Worm (Caenorhabditis elegans) whole organism, early embryonic: ENCODE results near the gene Y54F10BM.13.

ENCODE experiments used
- B0310.2 ChIP-seq: sonication (generic microtip); optimal IDR thresholded peaks from 2 replicates; lab custom pipeline; 2016; ENCODE audit warnings: mild to moderate bottlenecking, missing genetic modification characterization, missing compliant biosample characterization
- aly-1 ChIP-seq: sonication (generic microtip); optimal IDR thresholded peaks from 2 replicates; lab custom pipeline; 2016; ENCODE audit warnings: missing genetic modification characterization, missing compliant biosample characterization
- ama-1 ChIP-seq: fragments of 150-350 bp; optimal IDR thresholded peaks from 2 replicates; lab custom pipeline; 2014
- ceh-13 ChIP-seq: fragments of 200-800 bp; sonication (Bioruptor generic); optimal IDR thresholded peaks from 2 replicates; lab custom pipeline; 2018; ENCODE audit warnings: mild to moderate bottlenecking, missing genetic modification characterization, missing compliant biosample characterization
- ets-7 ChIP-seq: sonication (generic microtip); optimal IDR thresholded peaks from 2 replicates; lab custom pipeline; 2016; ENCODE audit warnings: missing genotype, missing genetic modification characterization, missing compliant biosample characterization
- flt-1 ChIP-seq: fragments of 200-800 bp; sonication (Bioruptor generic); IDR thresholded peaks from 2 replicates; pipeline ENCODE4 v1.3.6; 2022; ENCODE audit warnings: missing genetic modification characterization, missing compliant biosample characterization
- hmbx-1 ChIP-seq: sonication (generic microtip); optimal IDR thresholded peaks from 2 replicates; lab custom pipeline; 2016; ENCODE audit warnings: mild to moderate bottlenecking, missing genetic modification characterization, missing compliant biosample characterization
- pes-1 ChIP-seq: fragments of 200-800 bp; sonication (Bioruptor generic); IDR thresholded peaks from 2 replicates; pipeline ENCODE4 v1.3.6; 2022; ENCODE audit warnings: missing genetic modification reagents, missing genetic modification characterization, missing compliant biosample characterization
- scrt-1 ChIP-seq: fragments of 200-800 bp; sonication (Bioruptor generic); IDR thresholded peaks from 2 replicates; pipeline ENCODE4 v1.3.6; 2022; ENCODE audit warnings: missing genetic modification characterization, missing compliant biosample characterization
- tbx-11 ChIP-seq: fragments of 200-800 bp; sonication (Bioruptor generic); IDR thresholded peaks from 2 replicates; pipeline ENCODE4 v1.3.6; 2022; ENCODE audit warnings: missing genetic modification characterization, missing compliant biosample characterization
- tbx-37 ChIP-seq: fragments of 200-800 bp; sonication (Bioruptor generic); conservative IDR thresholded peaks from 2 replicates; pipeline ENCODE4 v1.3.6; 2022; ENCODE audit warnings: missing genetic modification reagents, missing genetic modification characterization, missing compliant biosample characterization
- tra-4 ChIP-seq: sonication (generic microtip); optimal IDR thresholded peaks from 2 replicates; lab custom pipeline; 2017; ENCODE audit warnings: missing genetic modification characterization, missing compliant biosample characterization

DNA sequence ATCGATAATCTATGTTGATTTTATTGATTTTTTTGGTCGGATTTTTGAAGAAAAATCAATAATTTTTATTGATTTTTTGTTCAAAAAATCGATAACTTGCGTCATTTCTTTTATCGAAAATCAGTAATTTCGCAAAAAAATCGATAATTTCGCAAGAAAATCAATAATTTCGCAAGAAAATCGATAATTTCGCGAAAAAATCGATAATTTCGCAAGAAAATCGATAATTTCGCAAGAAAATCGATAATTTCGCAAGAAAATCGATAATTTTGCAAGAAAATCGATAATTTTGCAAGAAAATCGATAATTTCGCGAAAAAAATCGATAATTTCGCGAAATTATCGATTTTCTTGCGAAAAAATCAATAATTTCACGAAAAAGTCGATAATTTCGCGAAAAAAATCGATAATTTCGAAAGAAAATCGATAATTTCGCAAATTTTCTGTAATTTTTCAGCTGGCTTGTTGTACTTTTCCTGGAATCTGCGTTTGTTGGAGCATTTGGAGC lies 47.5 kb downstream of the Y54F10BM.13 start:
- TF ChIP-seq flt-1: no peak
- no peak for TF ChIP-seq ceh-13 (GFP tag; lab: Kevin White, UChicago)
- TF ChIP-seq ama-1 (lab: Kevin White, UChicago): no peak
- no peak for TF ChIP-seq tra-4 (tag; lab: Kevin White, UChicago)
- no peak for TF ChIP-seq ets-7 (tag; lab: Kevin White, UChicago)
- no peak for TF ChIP-seq tbx-11
- TF ChIP-seq scrt-1 (GFP tag; lab: Robert Waterston, UW): no peak
- TF ChIP-seq B0310.2 (tag; lab: Kevin White, UChicago): no peak
- no peak for TF ChIP-seq pes-1 (GFP tag; lab: Robert Waterston, UW)
- no peak for TF ChIP-seq aly-1 (tag; lab: Kevin White, UChicago)
- TF ChIP-seq tbx-37 (GFP tag; lab: Robert Waterston, UW): no peak
- no peak for TF ChIP-seq hmbx-1
